Worm (Caenorhabditis elegans) whole organism, L4 larva: ENCODE results near the gene puf-8.

Experiments used
- nhr-25 ChIP-seq: sonication (generic microtip); optimal IDR thresholded peaks from 2 replicates; lab custom pipeline; 2017; ENCODE audit warnings: missing genetic modification characterization, mild to moderate bottlenecking, missing compliant biosample characterization, antibody characterized with exemption, moderate library complexity, borderline replicate concordance; ENCODE audit not compliant: insufficient read depth
- nhr-28 ChIP-seq: fragments of 150-350 bp; optimal IDR thresholded peaks from 2 replicates; lab custom pipeline; 2014; ENCODE audit warnings: missing biosample characterization, missing genetic modification characterization
- nhr-76 ChIP-seq: fragments of 150-350 bp; optimal IDR thresholded peaks from 2 replicates; lab custom pipeline; 2014; ENCODE audit warnings: missing biosample characterization, missing genetic modification characterization

DNA sequence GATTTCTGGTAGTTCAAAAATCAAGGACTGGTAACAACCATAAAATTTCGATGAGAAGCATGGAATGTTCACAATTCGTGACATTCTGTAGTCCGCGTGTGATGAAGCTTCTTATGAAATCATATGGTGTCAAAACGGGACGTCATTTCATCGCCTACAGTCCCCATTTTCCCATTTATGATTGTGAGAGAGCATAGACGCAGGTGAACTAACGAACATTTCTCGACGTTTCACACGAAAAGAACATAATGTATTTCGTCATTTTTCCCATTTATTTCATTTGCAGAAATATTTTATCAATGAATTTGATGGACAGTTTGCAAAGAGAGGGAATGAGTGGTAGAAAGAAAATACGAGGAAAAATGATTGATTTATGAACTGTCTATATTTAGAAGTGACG is 10.9 kb downstream of the puf-8 start:
- TF ChIP-seq nhr-76 (tag; lab: Kevin White, UChicago) (no peak), nhr-28 (tag; lab: Kevin White, UChicago) (peak; percentile 78), nhr-25 (tag; lab: Kevin White, UChicago) (no peak)
